Fruit fly (Drosophila melanogaster): ENCODE results near the gene EloB.

Gene EloB

dm6 chr3R:20608199-20608598 is 28.5 kb upstream of the EloB start:
- no peak for TF ChIP-seq CG8301 (tag; optimal IDR thresholded peaks at IDR 0.05)
- no peak for TF ChIP-seq Pif1A (GFP tag; optimal IDR thresholded peaks at IDR 0.05)
- TF ChIP-seq gl (tag; optimal IDR thresholded peaks at IDR 0.05): no peak
- no peak for TF ChIP-seq Ets98B (GFP tag; IDR thresholded peaks at IDR 0.05)
- 0 out of 3 replicates have a peak, but pooled peaks have one; percentile 5 for TF ChIP-seq fd96Ca (GFP tag; IDR thresholded peaks at IDR 0.05)

dm6 chr3R:20605562-20606155 is 26.0 kb upstream of the EloB start:
- no peak for TF ChIP-seq Ets98B (GFP tag; IDR thresholded peaks at IDR 0.05)
- TF ChIP-seq fd96Ca (GFP tag; IDR thresholded peaks at IDR 0.05): no peak
- TF ChIP-seq CG4496 (GFP tag; IDR thresholded peaks at IDR 0.05): no peak
- no peak for TF ChIP-seq CG14655 (GFP tag; optimal IDR thresholded peaks at IDR 0.05)

dm6 chr3R:20605078-20605477 is 25.4 kb upstream of the EloB start:
- TF ChIP-seq Ets98B (GFP tag; IDR thresholded peaks at IDR 0.05) (no peak), rn (GFP tag; IDR thresholded peaks at IDR 0.05) (no peak), CG34367 (tag; optimal IDR thresholded peaks at IDR 0.05) (no peak), CG17806 (tag; optimal IDR thresholded peaks at IDR 0.05) (no peak), CG8301 (tag; optimal IDR thresholded peaks at IDR 0.05) (no peak), EcR (GFP tag; optimal IDR thresholded peaks at IDR 0.05) (no peak), CG4496 (GFP tag; IDR thresholded peaks at IDR 0.05) (no peak), Pif1A (GFP tag; optimal IDR thresholded peaks at IDR 0.05) (no peak), CG14655 (GFP tag; optimal IDR thresholded peaks at IDR 0.05) (no peak), fd96Ca (GFP tag; IDR thresholded peaks at IDR 0.05) (no peak), CG13204 (GFP tag; optimal IDR thresholded peaks at IDR 0.05) (no peak), CG12605 (GFP tag; IDR thresholded peaks at IDR 0.05) (no peak), Pif1B (GFP tag; optimal IDR thresholded peaks at IDR 0.05) (no peak), CG8159 (tag; optimal IDR thresholded peaks at IDR 0.05) (no peak)

dm6 chr3R:20604078-20604477 is 24.4 kb upstream of the EloB start:
- TF ChIP-seq CG14655 (GFP tag; optimal IDR thresholded peaks at IDR 0.05) (no peak), CG13204 (GFP tag; optimal IDR thresholded peaks at IDR 0.05) (peak; percentile 27), D1 (tag; optimal IDR thresholded peaks at IDR 0.05) (no peak), Pif1A (GFP tag; optimal IDR thresholded peaks at IDR 0.05) (no peak), CG34367 (tag; optimal IDR thresholded peaks at IDR 0.05) (no peak), CG15710 (tag; optimal IDR thresholded peaks at IDR 0.05) (no peak), Ets98B (GFP tag; IDR thresholded peaks at IDR 0.05) (peak; percentile 69), CG4496 (GFP tag; IDR thresholded peaks at IDR 0.05) (peak; percentile 87), CG8159 (tag; optimal IDR thresholded peaks at IDR 0.05) (no peak), CG10348 (GFP tag; IDR thresholded peaks at IDR 0.05) (no peak), fd96Ca (GFP tag; IDR thresholded peaks at IDR 0.05) (no peak), CG32121 (GFP tag; IDR thresholded peaks at IDR 0.05) (peak; percentile 71), Pif1B (GFP tag; optimal IDR thresholded peaks at IDR 0.05) (no peak), gl (tag; optimal IDR thresholded peaks at IDR 0.05) (no peak), rn (GFP tag; IDR thresholded peaks at IDR 0.05) (no peak), Snoo (tag; optimal IDR thresholded peaks at IDR 0.05) (no peak), EcR (GFP tag; optimal IDR thresholded peaks at IDR 0.05) (peak; percentile 20), CG8301 (tag; optimal IDR thresholded peaks at IDR 0.05) (no peak), CG12605 (GFP tag; IDR thresholded peaks at IDR 0.05) (no peak), CG9948 (tag; optimal IDR thresholded peaks at IDR 0.05) (no peak), CG17806 (tag; optimal IDR thresholded peaks at IDR 0.05) (no peak)

dm6 chr3R:20602599-20602998 is 22.9 kb upstream of the EloB start:
- TF ChIP-seq CG14655 (GFP tag; optimal IDR thresholded peaks at IDR 0.05) (no peak), CG32121 (GFP tag; IDR thresholded peaks at IDR 0.05) (no peak), CG8159 (tag; optimal IDR thresholded peaks at IDR 0.05) (no peak), CG8301 (tag; optimal IDR thresholded peaks at IDR 0.05) (no peak)

dm6 chr3R:20600109-20600508 is 20.5 kb upstream of the EloB start:
- no peak for TF ChIP-seq rn (GFP tag; IDR thresholded peaks at IDR 0.05)
- no peak for TF ChIP-seq CG8301 (tag; optimal IDR thresholded peaks at IDR 0.05)
- no peak for TF ChIP-seq Pif1A (GFP tag; optimal IDR thresholded peaks at IDR 0.05)
- no peak for TF ChIP-seq fd96Ca (GFP tag; IDR thresholded peaks at IDR 0.05)
- TF ChIP-seq Snoo (tag; optimal IDR thresholded peaks at IDR 0.05): no peak
- TF ChIP-seq CG32121 (GFP tag; IDR thresholded peaks at IDR 0.05): no peak
- no peak for TF ChIP-seq D1 (tag; optimal IDR thresholded peaks at IDR 0.05)

dm6 chr3R:20597407-20598325 is 18.0 kb upstream of the EloB start:
- no peak for TF ChIP-seq fd96Ca (GFP tag; IDR thresholded peaks at IDR 0.05)
- peak; percentile 41 for TF ChIP-seq CG13204 (GFP tag; optimal IDR thresholded peaks at IDR 0.05)
